Fruit fly (Drosophila melanogaster): ENCODE measurements around the gene CG44405.

dm6 chr2L:16342224-16342623 is at the start of gene CG44405:
- TF ChIP-seq EcR (GFP tag; optimal IDR thresholded peaks at IDR 0.05) (no peak), pan (optimal IDR thresholded peaks at IDR 0.05) (no peak)
